Worm (Caenorhabditis elegans): ENCODE data around the gene fbxa-42.

fbxa-42 gene

ce11 chrIII:2245727-2246126 is 15.5 kb downstream of the fbxa-42 start, which contains the start of gene srd-67:
Gene srd-67, minus strand, starts transcription at chrIII:2245827.
- TF ChIP-seq aha-1 (tag): peak; percentile 14
- TF ChIP-seq Y105C5A.15 (GFP tag; IDR thresholded peaks at IDR 0.05): no peak

- TF ChIP-seq aha-1 (tag): peak; percentile 94
- no peak for TF ChIP-seq ZK546.5 (tag; optimal IDR thresholded peaks at IDR 0.05)
Measured at ce11 chrIII:2243617-2244016, 17.6 kb downstream of the fbxa-42 start.

- TF ChIP-seq nhr-25 (tag; optimal IDR thresholded peaks at IDR 0.05; ENCODE audit: borderline replicate concordance, insufficient read depth) (no peak), hmg-1.1 (GFP tag; IDR thresholded peaks at IDR 0.05) (no peak), nhr-76 (tag; optimal IDR thresholded peaks at IDR 0.05) (no peak), nhr-41 (GFP tag; IDR thresholded peaks at IDR 0.05) (no peak), ceh-28 (tag; optimal IDR thresholded peaks at IDR 0.05) (no peak), nhr-28 (tag; optimal IDR thresholded peaks at IDR 0.05) (no peak), lin-15B (tag; optimal IDR thresholded peaks at IDR 0.05) (no peak), daf-8 (GFP tag; IDR thresholded peaks at IDR 0.05) (no peak), spr-1 (tag; optimal IDR thresholded peaks at IDR 0.05) (no peak), ztf-7 (tag; optimal IDR thresholded peaks at IDR 0.05) (no peak), jun-1 (tag; optimal IDR thresholded peaks at IDR 0.05) (no peak), ZK337.2 (GFP tag; IDR thresholded peaks at IDR 0.05) (no peak), D1046.2 (GFP tag; IDR thresholded peaks at IDR 0.05) (no peak)
Measured at ce11 chrIII:2240471-2240870, 20.8 kb downstream of the fbxa-42 start, which contains the start of gene srz-56. Gene srz-56, plus strand, starts transcription at chrIII:2240771.

ce11 chrIII:2239587-2240144 is 21.6 kb downstream of the fbxa-42 start, which contains the start of gene C39B5.10:
Gene C39B5.10, minus strand, starts transcription at chrIII:2239637.
- TF ChIP-seq ZK337.2 (GFP tag; IDR thresholded peaks at IDR 0.05): no peak
- TF ChIP-seq nhr-48 (tag; optimal IDR thresholded peaks at IDR 0.05): no peak
- TF ChIP-seq unc-62 (GFP tag; optimal IDR thresholded peaks at IDR 0.05 in 1 of 2): peak in 1 of 2 experiments; percentile 66
- TF ChIP-seq unc-62 (tag; optimal IDR thresholded peaks at IDR 0.05): no peak
- TF ChIP-seq nhr-28 (tag; optimal IDR thresholded peaks at IDR 0.05): peak; percentile 39
- TF ChIP-seq mxl-3 (GFP tag; optimal IDR thresholded peaks at IDR 0.05): peak; percentile 2
- peak; percentile 89 for TF ChIP-seq pqm-1 (tag; optimal IDR thresholded peaks at IDR 0.05)
- no peak for TF ChIP-seq daf-19 (GFP tag; conservative IDR thresholded peaks at IDR 0.05)
- no peak for TF ChIP-seq unc-39 (tag; optimal IDR thresholded peaks at IDR 0.05)
- TF ChIP-seq zip-11 (GFP tag; IDR thresholded peaks at IDR 0.05): no peak
- no peak for TF ChIP-seq nhr-41 (GFP tag; IDR thresholded peaks at IDR 0.05)
- no peak for TF ChIP-seq Y75B8A.6 (GFP tag; IDR thresholded peaks at IDR 0.05)
- no peak for TF ChIP-seq nhr-10 (tag; optimal IDR thresholded peaks at IDR 0.05)
- TF ChIP-seq dmd-6 (GFP tag; IDR thresholded peaks at IDR 0.05): peak; percentile 55

- TF ChIP-seq nhr-11 (tag; optimal IDR thresholded peaks at IDR 0.05) (no peak), vab-7 (GFP tag; IDR thresholded peaks at IDR 0.05) (no peak), mep-1 (tag; optimal IDR thresholded peaks at IDR 0.05) (no peak), pha-4 (GFP tag; IDR thresholded peaks at IDR 0.05) (no peak), pha-4 (tag; optimal IDR thresholded peaks at IDR 0.05) (no peak), egl-27 (tag; optimal IDR thresholded peaks at IDR 0.05) (no peak), madf-5 (GFP tag; IDR thresholded peaks at IDR 0.05) (no peak), ama-1 (optimal IDR thresholded peaks at IDR 0.05) (no peak), mxl-2 (GFP tag; conservative IDR thresholded peaks at IDR 0.05) (no peak), php-3 (GFP tag; IDR thresholded peaks at IDR 0.05) (no peak)
Measured at ce11 chrIII:2234192-2234934, 26.9 kb downstream of the fbxa-42 start, which contains the start of gene C39B5.2. Gene C39B5.2, plus strand, starts transcription at chrIII:2234884.
